Fruit fly (Drosophila melanogaster) whole organism, embryonic: ENCODE results near the gene puc.

Experiments used
- Atf3 ChIP-seq: fragments of 200-800 bp; sonication (Bioruptor generic); optimal IDR thresholded peaks from 3 replicates; lab custom pipeline; 2016; ENCODE audit warnings: missing biosample characterization, missing genetic modification characterization
- CG10959 ChIP-seq: fragments of 200-800 bp; sonication (Bioruptor generic); IDR thresholded peaks from 2 replicates; pipeline ENCODE4 v1.3.6; 2022; ENCODE audit warnings: missing biosample characterization, missing genetic modification characterization
- CG11560 ChIP-seq: fragments of 200-800 bp; sonication (Bioruptor generic); IDR thresholded peaks from 3 replicates; pipeline ENCODE4 v1.3.6; 2022; ENCODE audit warnings: missing biosample characterization, missing genetic modification characterization
- CG12104 ChIP-seq: fragments of 200-800 bp; sonication (Bioruptor generic); optimal IDR thresholded peaks from 3 replicates; lab custom pipeline; 2016; ENCODE audit warnings: missing biosample characterization, missing genetic modification characterization
- CG15011 ChIP-seq: fragments of 200-800 bp; sonication (Bioruptor generic); optimal IDR thresholded peaks from 3 replicates; lab custom pipeline; 2018; ENCODE audit warnings: missing biosample characterization, mild to moderate bottlenecking, missing genetic modification characterization
- CG15514 ChIP-seq: fragments of 200-800 bp; sonication (Bioruptor generic); optimal IDR thresholded peaks from 3 replicates; lab custom pipeline; 2017; ENCODE audit warnings: missing biosample characterization, missing genetic modification characterization, mild to moderate bottlenecking, moderate library complexity, missing genetic modification reagents
- CG15696 ChIP-seq: fragments of 200-800 bp; sonication (Bioruptor generic); optimal IDR thresholded peaks from 2 replicates; lab custom pipeline; 2019; ENCODE audit warnings: missing biosample characterization, mild to moderate bottlenecking, missing genetic modification characterization, moderate library complexity
- CG17186 ChIP-seq: fragments of 200-800 bp; sonication (Bioruptor generic); optimal IDR thresholded peaks from 3 replicates; lab custom pipeline; 2017; ENCODE audit warnings: missing biosample characterization, missing genetic modification reagents, missing genetic modification characterization
- CG17361 ChIP-seq: fragments of 200-800 bp; sonication (Bioruptor generic); IDR thresholded peaks from 3 replicates; pipeline ENCODE4 v1.3.6; 2022; ENCODE audit warnings: missing biosample characterization, missing genetic modification characterization
- CG32772 ChIP-seq: fragments of 200-800 bp; sonication (Bioruptor generic); IDR thresholded peaks from 2 replicates; pipeline ENCODE4 v1.3.6; 2022; ENCODE audit warnings: missing biosample characterization, missing genetic modification characterization
- CG33213 ChIP-seq: fragments of 200-800 bp; sonication (Bioruptor generic); optimal IDR thresholded peaks from 3 replicates; lab custom pipeline; 2016; ENCODE audit warnings: missing biosample characterization, missing genetic modification characterization
- CG34224 ChIP-seq: fragments of 200-800 bp; sonication (Bioruptor generic); IDR thresholded peaks from 3 replicates; pipeline ENCODE4 v1.3.6; 2022; ENCODE audit warnings: missing biosample characterization, missing genetic modification characterization; ENCODE audit not compliant: partially characterized antibody
- CG3847 ChIP-seq: fragments of 200-800 bp; sonication (Bioruptor generic); IDR thresholded peaks from 2 replicates; pipeline ENCODE4 v1.3.6; 2022; ENCODE audit warnings: missing biosample characterization, missing genetic modification characterization
- CG4404 ChIP-seq: fragments of 200-800 bp; sonication (Bioruptor generic); IDR thresholded peaks from 2 replicates; pipeline ENCODE4 v1.3.6; 2022; ENCODE audit warnings: missing biosample characterization, missing genetic modification characterization
- CG6683 ChIP-seq: fragments of 200-800 bp; sonication (Bioruptor generic); optimal IDR thresholded peaks from 2 replicates; lab custom pipeline; 2017; ENCODE audit warnings: missing biosample characterization, mild to moderate bottlenecking, missing genetic modification characterization, missing genetic modification reagents
- CG8089 ChIP-seq: fragments of 200-800 bp; sonication (Bioruptor generic); optimal IDR thresholded peaks from 3 replicates; lab custom pipeline; 2016; ENCODE audit warnings: missing biosample characterization, missing genetic modification characterization
- Ets65A ChIP-seq: fragments of 200-800 bp; sonication (Bioruptor generic); peaks from one replicate; lab custom pipeline; 2016; ENCODE audit warnings: missing biosample characterization, missing genetic modification characterization
- Ets97D ChIP-seq: fragments of 200-800 bp; sonication (Bioruptor generic); optimal IDR thresholded peaks from 3 replicates; lab custom pipeline; 2016; ENCODE audit warnings: missing biosample characterization, missing genetic modification characterization
- H15 ChIP-seq: fragments of 200-800 bp; sonication (Bioruptor generic); IDR thresholded peaks from 3 replicates; pipeline ENCODE4 v1.3.6; 2022; ENCODE audit warnings: missing biosample characterization, missing genetic modification characterization
- HHEX ChIP-seq: fragments of 200-800 bp; sonication (Bioruptor generic); optimal IDR thresholded peaks from 3 replicates; lab custom pipeline; 2017; ENCODE audit warnings: missing biosample characterization, mild to moderate bottlenecking, missing genetic modification characterization, missing genetic modification reagents
- HLH3B ChIP-seq: fragments of 200-800 bp; sonication (Bioruptor generic); IDR thresholded peaks from 2 replicates; pipeline ENCODE4 v1.3.6; 2022; ENCODE audit warnings: missing biosample characterization, missing genetic modification characterization
- HLH54F ChIP-seq: fragments of 200-800 bp; sonication (Bioruptor generic); optimal IDR thresholded peaks from 3 replicates; lab custom pipeline; 2016; ENCODE audit warnings: missing biosample characterization, missing genetic modification characterization
- Hand ChIP-seq: fragments of 200-800 bp; sonication (Bioruptor generic); optimal IDR thresholded peaks from 2 replicates; lab custom pipeline; 2017; ENCODE audit warnings: mild to moderate bottlenecking, missing biosample characterization, missing genetic modification reagents, missing genetic modification characterization
- Hmx ChIP-seq: fragments of 200-800 bp; sonication (Bioruptor generic); optimal IDR thresholded peaks from 2 replicates; lab custom pipeline; 2016; ENCODE audit warnings: missing biosample characterization, missing genetic modification characterization
- Lim3 ChIP-seq: fragments of 200-800 bp; sonication (Bioruptor generic); IDR thresholded peaks from 2 replicates; pipeline ENCODE4 v1.3.6; 2022; ENCODE audit warnings: missing biosample characterization, missing genetic modification characterization
- Med ChIP-seq: fragments of 200-800 bp; sonication (Bioruptor generic); peaks from one replicate; lab custom pipeline; 2016; ENCODE audit warnings: missing biosample characterization, missing genetic modification characterization, mild to moderate bottlenecking, inconsistent platforms, moderate library complexity
- NC2β ChIP-seq: fragments of 200-800 bp; sonication (Bioruptor generic); optimal IDR thresholded peaks from 2 replicates; lab custom pipeline; 2016; ENCODE audit warnings: missing biosample characterization, missing genetic modification characterization
- Neu2 ChIP-seq: fragments of 200-800 bp; sonication (Bioruptor generic); optimal IDR thresholded peaks from 3 replicates; lab custom pipeline; 2016; ENCODE audit warnings: missing biosample characterization, missing genetic modification characterization, borderline replicate concordance
- Opbp ChIP-seq: fragments of 200-800 bp; sonication (Bioruptor generic); IDR thresholded peaks from 3 replicates; pipeline ENCODE4 v1.3.6; 2022; ENCODE audit warnings: missing biosample characterization, missing genetic modification characterization; ENCODE audit not compliant: partially characterized antibody
- Rx ChIP-seq: fragments of 200-800 bp; sonication (Bioruptor generic); IDR thresholded peaks from 2 replicates; pipeline ENCODE4 v1.3.6; 2022; ENCODE audit warnings: missing biosample characterization, missing genetic modification characterization
- Sox100B ChIP-seq: fragments of 200-800 bp; sonication (Bioruptor generic); optimal IDR thresholded peaks from 3 replicates; lab custom pipeline; 2018; ENCODE audit warnings: missing biosample characterization, mild to moderate bottlenecking, missing genetic modification characterization
- Sox102F ChIP-seq: fragments of 200-800 bp; sonication (Bioruptor generic); optimal IDR thresholded peaks from 2 replicates; lab custom pipeline; 2018; ENCODE audit warnings: missing biosample characterization, mild to moderate bottlenecking, missing genetic modification characterization, moderate library complexity
- Xbp1 ChIP-seq: fragments of 200-800 bp; sonication (Bioruptor generic); optimal IDR thresholded peaks from 3 replicates; lab custom pipeline; 2016; ENCODE audit warnings: missing biosample characterization, mild to moderate bottlenecking, missing genetic modification characterization
- ase ChIP-seq: fragments of 200-800 bp; sonication (Bioruptor generic); IDR thresholded peaks from 3 replicates; pipeline ENCODE4 v1.3.6; 2022; ENCODE audit warnings: missing biosample characterization, missing genetic modification characterization
- bcd ChIP-seq: fragments of 200-800 bp; sonication (Bioruptor generic); optimal IDR thresholded peaks from 2 replicates; lab custom pipeline; 2017; ENCODE audit warnings: missing biosample characterization, mild to moderate bottlenecking, missing genetic modification characterization
- croc ChIP-seq: fragments of 200-800 bp; sonication (Bioruptor generic); conservative IDR thresholded peaks from 3 replicates; pipeline ENCODE4 v1.3.6; 2022; ENCODE audit warnings: missing biosample characterization, missing genetic modification characterization
- gce ChIP-seq: fragments of 200-800 bp; sonication (Bioruptor generic); IDR thresholded peaks from 3 replicates; pipeline ENCODE4 v1.3.6; 2022; ENCODE audit warnings: missing biosample characterization, missing genetic modification characterization
- ham ChIP-seq: fragments of 200-800 bp; sonication (Bioruptor generic); IDR thresholded peaks from 2 replicates; pipeline ENCODE4 v1.3.6; 2022; ENCODE audit warnings: missing biosample characterization, missing genetic modification characterization
- lmd ChIP-seq: fragments of 200-800 bp; sonication (Bioruptor generic); IDR thresholded peaks from 2 replicates; pipeline ENCODE4 v1.3.6; 2022; ENCODE audit warnings: missing biosample characterization, missing genetic modification characterization
- nerfin-1 ChIP-seq: fragments of 200-800 bp; sonication (Bioruptor generic); optimal IDR thresholded peaks from 3 replicates; lab custom pipeline; 2019; ENCODE audit warnings: missing biosample characterization, mild to moderate bottlenecking, missing genetic modification characterization, moderate library complexity
- peb ChIP-seq: fragments of 200-800 bp; sonication (Bioruptor generic); IDR thresholded peaks from 2 replicates; pipeline ENCODE4 v1.3.6; 2022; ENCODE audit warnings: missing biosample characterization, missing genetic modification characterization
- pfk ChIP-seq: fragments of 200-800 bp; sonication (Bioruptor generic); optimal IDR thresholded peaks from 2 replicates; lab custom pipeline; 2018; ENCODE audit warnings: missing biosample characterization, mild to moderate bottlenecking, missing genetic modification characterization, moderate library complexity
- pho ChIP-seq: fragments of 200-800 bp; sonication (Bioruptor generic); optimal IDR thresholded peaks from 2 replicates; lab custom pipeline; 2016; ENCODE audit warnings: missing biosample characterization, missing genetic modification characterization
- sima ChIP-seq: fragments of 200-800 bp; sonication (Bioruptor generic); optimal IDR thresholded peaks from 2 replicates; lab custom pipeline; 2016; ENCODE audit warnings: missing biosample characterization, missing genetic modification characterization
- tap ChIP-seq: fragments of 200-800 bp; optimal IDR thresholded peaks from 3 replicates; lab custom pipeline; 2019; ENCODE audit warnings: missing biosample characterization, mild to moderate bottlenecking, missing genetic modification characterization, moderate library complexity
- tgo ChIP-seq: fragments of 200-800 bp; sonication (Bioruptor generic); IDR thresholded peaks from 3 replicates; pipeline ENCODE4 v1.3.6; 2022; ENCODE audit warnings: missing biosample characterization, missing genetic modification characterization
- trh ChIP-seq: fragments of 200-800 bp; sonication (Bioruptor generic); optimal IDR thresholded peaks from 2 replicates; lab custom pipeline; 2016; ENCODE audit warnings: missing biosample characterization, missing genetic modification characterization
- twi ChIP-seq: fragments of 200-800 bp; optimal IDR thresholded peaks from 2 replicates; lab custom pipeline; 2019; ENCODE audit warnings: missing biosample characterization, mild to moderate bottlenecking, missing genetic modification characterization, moderate library complexity
- vfl ChIP-seq: fragments of 200-800 bp; sonication (Bioruptor generic); optimal IDR thresholded peaks from 2 replicates; lab custom pipeline; 2016; ENCODE audit warnings: missing biosample characterization, missing genetic modification characterization
- zen ChIP-seq: fragments of 200-800 bp; sonication (Bioruptor generic); optimal IDR thresholded peaks from 3 replicates; lab custom pipeline; 2018; ENCODE audit warnings: missing biosample characterization, mild to moderate bottlenecking, missing genetic modification characterization, moderate library complexity
- zfh1 ChIP-seq: fragments of 200-800 bp; sonication (Bioruptor generic); IDR thresholded peaks from 3 replicates; pipeline ENCODE4 v1.3.6; 2022; ENCODE audit warnings: missing biosample characterization, missing genetic modification characterization

Gene puc

DNA sequence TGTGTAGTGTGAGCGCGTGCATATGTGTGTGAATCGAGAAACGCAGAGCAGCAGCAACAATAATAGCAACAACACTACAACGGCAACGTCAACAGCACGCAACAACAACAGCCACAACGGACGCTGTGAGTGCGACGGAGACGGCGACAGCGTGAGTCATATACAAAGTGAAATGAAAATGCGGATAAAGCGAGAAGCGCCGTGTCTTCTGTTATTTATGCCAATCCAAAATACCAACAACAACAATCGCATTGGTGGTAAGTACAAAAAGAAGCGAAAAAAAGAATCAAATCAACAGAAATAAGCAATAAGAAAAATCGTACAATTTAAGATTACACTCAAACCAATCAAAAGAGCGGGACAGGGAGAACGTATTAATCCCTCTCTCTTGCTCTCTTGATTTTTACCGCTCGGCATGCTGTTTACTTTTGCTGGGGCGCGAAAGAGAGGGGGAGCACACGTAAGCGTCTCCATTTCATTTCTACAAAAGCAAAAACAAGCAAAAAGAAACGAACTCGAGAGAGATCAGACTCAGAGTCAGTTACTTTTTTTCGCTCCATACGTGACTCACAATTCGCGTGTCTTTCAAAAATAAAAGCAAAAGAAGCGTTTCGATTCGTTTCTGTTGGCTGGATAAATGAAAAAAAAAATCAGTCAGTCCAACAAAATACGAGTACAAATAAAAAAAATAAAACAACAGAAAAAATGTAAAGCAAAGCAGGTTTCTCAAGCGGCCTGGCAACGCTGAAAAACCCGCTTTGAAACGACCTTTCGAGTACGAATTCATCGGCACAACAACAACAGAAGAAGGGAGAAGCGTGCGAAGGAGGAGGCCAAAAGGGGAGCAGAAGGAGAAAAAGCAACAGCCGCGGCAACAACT lies 947 bp downstream of the puc start (continued):
- TF ChIP-seq Neu2 (GFP tag; lab: Kevin White, UChicago) (no peak), sima (GFP tag; lab: Kevin White, UChicago) (no peak), CG11560 (no peak), Lim3 (GFP tag; lab: Robert Waterston, UW) (no peak), CG3847 (GFP tag; lab: Robert Waterston, UW) (no peak), CG15514 (GFP tag; lab: Kevin White, UChicago) (no peak), CG17186 (GFP tag; lab: Kevin White, UChicago) (no peak), HHEX (GFP tag; lab: Kevin White, UChicago) (no peak), CG32772 (GFP tag; lab: Robert Waterston, UW) (no peak), Xbp1 (GFP tag; lab: Kevin White, UChicago) (peak; percentile 22), Opbp (no peak), CG15011 (GFP tag; lab: Kevin White, UChicago) (no peak), gce (GFP tag; lab: Robert Waterston, UW) (no peak), Hand (GFP tag; lab: Kevin White, UChicago) (peak; percentile 34), tgo (GFP tag; lab: Robert Waterston, UW) (no peak), nerfin-1 (no peak), bcd (GFP tag; lab: Kevin White, UChicago) (peak; percentile 12), NC2β (GFP tag; lab: Kevin White, UChicago) (no peak), Med (peak; percentile 74), CG33213 (peak; percentile 1), H15 (no peak), HLH54F (no peak), CG34224 (GFP tag; lab: Robert Waterston, UW) (no peak), CG12104 (GFP tag; lab: Kevin White, UChicago) (no peak), CG17361 (GFP tag; lab: Robert Waterston, UW) (no peak), Sox102F (GFP tag; lab: Kevin White, UChicago) (no peak), Ets65A (GFP tag; lab: Kevin White, UChicago) (no peak), Sox100B (GFP tag; lab: Kevin White, UChicago) (no peak), CG15696 (tag; lab: Kevin White, UChicago) (no peak), peb (GFP tag; lab: Robert Waterston, UW) (no peak), CG8089 (no peak), zfh1 (no peak), croc (GFP tag; lab: Robert Waterston, UW) (no peak), lmd (no peak), CG4404 (GFP tag; lab: Robert Waterston, UW) (no peak), Rx (GFP tag; lab: Robert Waterston, UW) (no peak), tap (tag; lab: Kevin White, UChicago) (no peak), Hmx (GFP tag; lab: Kevin White, UChicago) (no peak), Atf3 (peak; percentile 10), zen (no peak), pho (GFP tag; lab: Kevin White, UChicago) (no peak), vfl (GFP tag; lab: Kevin White, UChicago) (no peak), Ets97D (no peak), ham (GFP tag; lab: Robert Waterston, UW) (no peak), pfk (no peak), trh (GFP tag; lab: Kevin White, UChicago) (no peak), ase (GFP tag; lab: Robert Waterston, UW) (no peak), CG6683 (GFP tag; lab: Kevin White, UChicago) (no peak), twi (tag; lab: Kevin White, UChicago) (peak; percentile 11), HLH3B (GFP tag; lab: Robert Waterston, UW) (no peak), CG10959 (no peak)
